Worm (Caenorhabditis elegans) whole organism, L4 larva: ENCODE measurements around the gene K08D12.4.

Source experiments
- ZK546.5 ChIP-seq, 2 experiments: sonication (generic microtip); optimal IDR thresholded peaks; 2 replicates each; lab custom pipeline; 2017; ENCODE audit warnings: missing biosample characterization in 2 of 2, missing genetic modification characterization in 2 of 2
- lsy-2 ChIP-seq, 2 experiments: fragments of 150-350 bp in 1 of 2; sonication (generic microtip) in 1 of 2; optimal IDR thresholded peaks; 2 replicates each; lab custom pipeline; 2014 to 2017; ENCODE audit warnings: missing biosample characterization in 2 of 2, missing genetic modification characterization in 2 of 2

DNA sequence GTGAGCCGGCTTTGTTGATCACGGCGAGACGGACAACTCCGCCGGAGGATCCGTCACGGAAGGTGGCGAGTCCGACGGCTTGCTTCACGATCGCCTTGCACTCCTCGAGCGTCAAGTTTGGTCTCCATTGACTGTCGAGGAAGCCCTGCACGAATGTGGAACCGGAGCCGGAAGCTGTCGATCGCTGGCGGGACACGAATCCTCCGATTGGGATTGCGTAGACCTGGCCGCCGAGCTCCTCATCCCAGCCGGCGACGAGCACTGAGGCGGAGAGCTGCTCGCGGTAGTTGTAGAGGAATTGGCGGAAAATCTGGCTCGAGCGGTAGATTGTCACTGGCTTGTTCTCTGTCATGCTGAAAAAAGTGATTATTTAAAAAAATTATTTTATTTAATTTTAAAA lies 1.9 kb downstream of the K08D12.4 start:
- TF ChIP-seq ZK546.5 (tag; optimal IDR thresholded peaks at IDR 0.05; lab: Kevin White, UChicago) = no peak
- no peak for TF ChIP-seq lsy-2 (tag; optimal IDR thresholded peaks at IDR 0.05; lab: Kevin White, UChicago)
